Worm (Caenorhabditis elegans) whole organism, early embryonic: ENCODE data around the gene F57F5.3.
A peak's percentile ranks its signal among the peaks of the same experiment; 100 is the strongest.

Experiments used
- B0310.2 ChIP-seq: sonication (generic microtip); optimal IDR thresholded peaks from 2 replicates; lab custom pipeline; 2016; ENCODE audit warnings: mild to moderate bottlenecking, missing genetic modification characterization, missing compliant biosample characterization
- F13C5.2 ChIP-seq: sonication (generic microtip); optimal IDR thresholded peaks from 2 replicates; lab custom pipeline; 2017; ENCODE audit warnings: mild to moderate bottlenecking, missing genetic modification characterization, inconsistent platforms, missing compliant biosample characterization
- aly-1 ChIP-seq: sonication (generic microtip); optimal IDR thresholded peaks from 2 replicates; lab custom pipeline; 2016; ENCODE audit warnings: missing genetic modification characterization, missing compliant biosample characterization
- ama-1 ChIP-seq: fragments of 150-350 bp; optimal IDR thresholded peaks from 2 replicates; lab custom pipeline; 2014
- ceh-13 ChIP-seq: fragments of 200-800 bp; sonication (Bioruptor generic); optimal IDR thresholded peaks from 2 replicates; lab custom pipeline; 2018; ENCODE audit warnings: mild to moderate bottlenecking, missing genetic modification characterization, missing compliant biosample characterization
- ceh-36 ChIP-seq: sonication (generic microtip); optimal IDR thresholded peaks from 2 replicates; lab custom pipeline; 2016; ENCODE audit warnings: missing genetic modification characterization, inconsistent platforms, missing compliant biosample characterization
- ets-7 ChIP-seq: sonication (generic microtip); optimal IDR thresholded peaks from 2 replicates; lab custom pipeline; 2016; ENCODE audit warnings: missing genotype, missing genetic modification characterization, missing compliant biosample characterization
- flt-1 ChIP-seq: fragments of 200-800 bp; sonication (Bioruptor generic); IDR thresholded peaks from 2 replicates; pipeline ENCODE4 v1.3.6; 2022; ENCODE audit warnings: missing genetic modification characterization, missing compliant biosample characterization
- hmbx-1 ChIP-seq: sonication (generic microtip); optimal IDR thresholded peaks from 2 replicates; lab custom pipeline; 2016; ENCODE audit warnings: mild to moderate bottlenecking, missing genetic modification characterization, missing compliant biosample characterization
- hmg-4 ChIP-seq: fragments of 200-800 bp; sonication (Bioruptor generic); optimal IDR thresholded peaks from 2 replicates; lab custom pipeline; 2018; ENCODE audit warnings: mild to moderate bottlenecking, missing genetic modification characterization, missing compliant biosample characterization
- hnd-1 ChIP-seq: sonication (generic microtip); optimal IDR thresholded peaks from 2 replicates; lab custom pipeline; 2016; ENCODE audit warnings: missing genetic modification characterization, missing compliant biosample characterization
- pes-1 ChIP-seq: fragments of 200-800 bp; sonication (Bioruptor generic); IDR thresholded peaks from 2 replicates; pipeline ENCODE4 v1.3.6; 2022; ENCODE audit warnings: missing genetic modification reagents, missing genetic modification characterization, missing compliant biosample characterization
- scrt-1 ChIP-seq: fragments of 200-800 bp; sonication (Bioruptor generic); IDR thresholded peaks from 2 replicates; pipeline ENCODE4 v1.3.6; 2022; ENCODE audit warnings: missing genetic modification characterization, missing compliant biosample characterization
- sea-1 ChIP-seq: fragments of 200-800 bp; sonication (Bioruptor generic); conservative IDR thresholded peaks from 2 replicates; pipeline ENCODE4 v1.3.6; 2022; ENCODE audit warnings: missing genetic modification characterization, missing compliant biosample characterization
- tbx-11 ChIP-seq: fragments of 200-800 bp; sonication (Bioruptor generic); IDR thresholded peaks from 2 replicates; pipeline ENCODE4 v1.3.6; 2022; ENCODE audit warnings: missing genetic modification characterization, missing compliant biosample characterization
- tbx-37 ChIP-seq: fragments of 200-800 bp; sonication (Bioruptor generic); conservative IDR thresholded peaks from 2 replicates; pipeline ENCODE4 v1.3.6; 2022; ENCODE audit warnings: missing genetic modification reagents, missing genetic modification characterization, missing compliant biosample characterization
- tra-4 ChIP-seq: sonication (generic microtip); optimal IDR thresholded peaks from 2 replicates; lab custom pipeline; 2017; ENCODE audit warnings: missing genetic modification characterization, missing compliant biosample characterization

Gene F57F5.3

ce11 chrV:11964723-11965122 is 41.7 kb downstream of the F57F5.3 start, which contains the start of gene F58H1.7:
Gene F58H1.7 (minus strand): TSS chrV:11964823.
- no peak for TF ChIP-seq ceh-36 (tag; lab: Kevin White, UChicago)
- no peak for TF ChIP-seq ama-1 (lab: Kevin White, UChicago)
- TF ChIP-seq tbx-37 (GFP tag; lab: Robert Waterston, UW), result no peak
- TF ChIP-seq hnd-1 (tag; lab: Kevin White, UChicago), result no peak
- no peak for TF ChIP-seq flt-1
- no peak for TF ChIP-seq tra-4 (tag; lab: Kevin White, UChicago)
- no peak for TF ChIP-seq hmg-4 (GFP tag; lab: Kevin White, UChicago)
- TF ChIP-seq pes-1 (GFP tag; lab: Robert Waterston, UW), result no peak
- no peak for TF ChIP-seq tbx-11 (GFP tag; lab: Robert Waterston, UW)
- TF ChIP-seq ceh-13, result no peak
- no peak for TF ChIP-seq B0310.2 (tag; lab: Kevin White, UChicago)

ce11 chrV:11960831-11961190 is 45.6 kb downstream of the F57F5.3 start:
- TF ChIP-seq tbx-37 (GFP tag; lab: Robert Waterston, UW) (no peak), flt-1 (no peak), hmg-4 (GFP tag; lab: Kevin White, UChicago) (no peak), pes-1 (GFP tag; lab: Robert Waterston, UW) (0 out of 2 replicates have a peak, but pooled peaks have one; percentile 31), hmbx-1 (no peak), B0310.2 (tag; lab: Kevin White, UChicago) (peak; percentile 18), tbx-11 (GFP tag; lab: Robert Waterston, UW) (no peak), tra-4 (tag; lab: Kevin White, UChicago) (no peak)

- TF ChIP-seq tbx-37 (GFP tag; lab: Robert Waterston, UW) (no peak), ceh-13 (no peak), hmbx-1 (no peak), B0310.2 (tag; lab: Kevin White, UChicago) (no peak), tbx-11 (GFP tag; lab: Robert Waterston, UW) (no peak), tra-4 (tag; lab: Kevin White, UChicago) (no peak), hmg-4 (GFP tag; lab: Kevin White, UChicago) (no peak), ceh-36 (tag; lab: Kevin White, UChicago) (no peak), aly-1 (tag; lab: Kevin White, UChicago) (no peak), scrt-1 (GFP tag; lab: Robert Waterston, UW) (no peak), flt-1 (no peak), F13C5.2 (tag; lab: Kevin White, UChicago) (no peak), sea-1 (no peak), ama-1 (lab: Kevin White, UChicago) (no peak), hnd-1 (tag; lab: Kevin White, UChicago) (no peak), pes-1 (GFP tag; lab: Robert Waterston, UW) (no peak), ets-7 (tag; lab: Kevin White, UChicago) (no peak)
Measured at ce11 chrV:11960084-11960830, 46.1 kb downstream of the F57F5.3 start.

- no peak for TF ChIP-seq ets-7 (tag; lab: Kevin White, UChicago)
- TF ChIP-seq ceh-13, result no peak
- no peak for TF ChIP-seq hmg-4 (GFP tag; lab: Kevin White, UChicago)
- no peak for TF ChIP-seq tbx-11 (GFP tag; lab: Robert Waterston, UW)
- TF ChIP-seq ama-1 (lab: Kevin White, UChicago), result peak; percentile 44
Measured at ce11 chrV:11958343-11959291, 47.8 kb downstream of the F57F5.3 start, which contains the start of gene F58H1.5. Gene F58H1.5 (plus strand): TSS chrV:11958393.

- TF ChIP-seq ceh-36 (tag; lab: Kevin White, UChicago), result no peak
- no peak for TF ChIP-seq pes-1 (GFP tag; lab: Robert Waterston, UW)
- no peak for TF ChIP-seq ceh-13
- TF ChIP-seq tbx-11 (GFP tag; lab: Robert Waterston, UW), result no peak
- no peak for TF ChIP-seq flt-1
- TF ChIP-seq sea-1, result no peak
- TF ChIP-seq hnd-1 (tag; lab: Kevin White, UChicago), result no peak
- no peak for TF ChIP-seq ama-1 (lab: Kevin White, UChicago)
- no peak for TF ChIP-seq tra-4 (tag; lab: Kevin White, UChicago)
- no peak for TF ChIP-seq F13C5.2 (tag; lab: Kevin White, UChicago)
- no peak for TF ChIP-seq ets-7 (tag; lab: Kevin White, UChicago)
- no peak for TF ChIP-seq scrt-1 (GFP tag; lab: Robert Waterston, UW)
- TF ChIP-seq aly-1 (tag; lab: Kevin White, UChicago), result no peak
- TF ChIP-seq B0310.2 (tag; lab: Kevin White, UChicago), result no peak
- no peak for TF ChIP-seq tbx-37 (GFP tag; lab: Robert Waterston, UW)
- TF ChIP-seq hmg-4 (GFP tag; lab: Kevin White, UChicago), result no peak
Measured at ce11 chrV:11955617-11956016, 50.8 kb downstream of the F57F5.3 start.
